Worm (Caenorhabditis elegans) whole organism, L2 larva: ENCODE data around the gene slc-25A18.1.

Experiments used
- aly-2 ChIP-seq: fragments of 150-350 bp; optimal IDR thresholded peaks from 2 replicates; lab custom pipeline; 2014; ENCODE audit warnings: missing biosample characterization, missing genetic modification characterization
- sma-3 ChIP-seq: sonication (generic microtip); optimal IDR thresholded peaks from 2 replicates; lab custom pipeline; 2016; ENCODE audit warnings: missing genetic modification reagents, missing genetic modification characterization, missing compliant biosample characterization

- TF ChIP-seq aly-2 (tag; lab: Kevin White, UChicago) (no peak), sma-3 (no peak)
Observed at ce11 chrX:15039029-15039695, 35.4 kb upstream of the slc-25A18.1 start.
